Fruit fly (Drosophila melanogaster): ENCODE results near the gene CG14195.

CG14195 gene

dm6 chrX:19201630-19202029, 10.3 kb downstream of the CG14195 start, which contains the start of gene CG7990:
CG7990 (minus strand) TSS chrX:19201979.
- TF ChIP-seq sv (GFP tag; optimal IDR thresholded peaks at IDR 0.05) = no peak
- no peak for TF ChIP-seq ey (GFP tag; optimal IDR thresholded peaks at IDR 0.05)
- no peak for TF ChIP-seq rgr (GFP tag; optimal IDR thresholded peaks at IDR 0.05)
- no peak for TF ChIP-seq Abd-B (GFP tag; optimal IDR thresholded peaks at IDR 0.05)
- TF ChIP-seq CG9705 (GFP tag; optimal IDR thresholded peaks at IDR 0.05) = no peak
- no peak for TF ChIP-seq psq (GFP tag; optimal IDR thresholded peaks at IDR 0.05)
- TF ChIP-seq lola (GFP tag; optimal IDR thresholded peaks at IDR 0.05) = no peak
- TF ChIP-seq pan (optimal IDR thresholded peaks at IDR 0.05) = no peak
- no peak for TF ChIP-seq Hr78 (GFP tag; optimal IDR thresholded peaks at IDR 0.05)
- no peak for TF ChIP-seq Myc (optimal IDR thresholded peaks at IDR 0.05)
- TF ChIP-seq Rel (GFP tag; optimal IDR thresholded peaks at IDR 0.05) = no peak
- no peak for TF ChIP-seq Rel (tag; optimal IDR thresholded peaks at IDR 0.05)
- no peak for TF ChIP-seq HLH106 (tag; optimal IDR thresholded peaks at IDR 0.05)
- no peak for TF ChIP-seq Mio (GFP tag; optimal IDR thresholded peaks at IDR 0.05)

dm6 chrX:19193336-19193735, 18.5 kb downstream of the CG14195 start, which contains the start of the genes CG7914 and CG14194:
CG7914 (minus strand) TSS chrX:19193448.
CG14194 (plus strand) TSS chrX:19193555.
- TF ChIP-seq dsf (GFP tag; optimal IDR thresholded peaks at IDR 0.05; ENCODE audit: borderline replicate concordance) (no peak), Myc (optimal IDR thresholded peaks at IDR 0.05) (peak; percentile 69), HLH106 (tag; optimal IDR thresholded peaks at IDR 0.05) (peak; percentile 12)

dm6 chrX:19191597-19191996, 20.3 kb downstream of the CG14195 start:
- TF ChIP-seq dmrt93B (GFP tag; optimal IDR thresholded peaks at IDR 0.05) (no peak), Dfd (GFP tag; optimal IDR thresholded peaks at IDR 0.05) (peak; percentile 7)

- TF ChIP-seq woc (GFP tag; optimal IDR thresholded peaks at IDR 0.05) (no peak), Mio (GFP tag; optimal IDR thresholded peaks at IDR 0.05) (no peak), sage (GFP tag; optimal IDR thresholded peaks at IDR 0.05) (no peak)
Observed at dm6 chrX:19191050-19191449, 20.8 kb downstream of the CG14195 start.

- TF ChIP-seq HLH106 (tag; optimal IDR thresholded peaks at IDR 0.05) (no peak), CrebA (GFP tag; optimal IDR thresholded peaks at IDR 0.05; ENCODE audit: borderline replicate concordance) (no peak), ey (GFP tag; optimal IDR thresholded peaks at IDR 0.05) (no peak), N (GFP tag; optimal IDR thresholded peaks at IDR 0.05) (no peak), OdsH (GFP tag; optimal IDR thresholded peaks at IDR 0.05) (no peak), Abd-B (GFP tag; optimal IDR thresholded peaks at IDR 0.05) (no peak), dsf (GFP tag; optimal IDR thresholded peaks at IDR 0.05; ENCODE audit: borderline replicate concordance) (no peak), sage (GFP tag; optimal IDR thresholded peaks at IDR 0.05) (no peak), h (GFP tag; optimal IDR thresholded peaks at IDR 0.05) (no peak), lola (GFP tag; optimal IDR thresholded peaks at IDR 0.05) (no peak), Sp1 (GFP tag; optimal IDR thresholded peaks at IDR 0.05) (no peak), sv (GFP tag; optimal IDR thresholded peaks at IDR 0.05) (no peak), GATAd (GFP tag; optimal IDR thresholded peaks at IDR 0.05) (no peak)
Observed at dm6 chrX:19189903-19190302, 22.0 kb downstream of the CG14195 start, which contains the start of gene HP1D3csd. HP1D3csd (plus strand) TSS chrX:19190214.

- TF ChIP-seq ey (GFP tag; optimal IDR thresholded peaks at IDR 0.05) = peak; percentile 90
- no peak for TF ChIP-seq tai (GFP tag; optimal IDR thresholded peaks at IDR 0.05)
- no peak for TF ChIP-seq dmrt93B (GFP tag; optimal IDR thresholded peaks at IDR 0.05)
- TF ChIP-seq h (GFP tag; optimal IDR thresholded peaks at IDR 0.05) = peak; percentile 71
- TF ChIP-seq Hnf4 (GFP tag; optimal IDR thresholded peaks at IDR 0.05) = peak; percentile 77
- peak; percentile 66 for TF ChIP-seq psq (GFP tag; optimal IDR thresholded peaks at IDR 0.05)
- no peak for TF ChIP-seq Dfd (GFP tag; optimal IDR thresholded peaks at IDR 0.05)
- TF ChIP-seq CG32264 (GFP tag; optimal IDR thresholded peaks at IDR 0.05) = no peak
- TF ChIP-seq N (GFP tag; optimal IDR thresholded peaks at IDR 0.05) = no peak
- no peak for TF ChIP-seq Vsx2 (GFP tag; optimal IDR thresholded peaks at IDR 0.05; ENCODE audit: partially characterized antibody)
- TF ChIP-seq usp (GFP tag; optimal IDR thresholded peaks at IDR 0.05) = no peak
- no peak for TF ChIP-seq CrebA (GFP tag; optimal IDR thresholded peaks at IDR 0.05; ENCODE audit: borderline replicate concordance)
- TF ChIP-seq GATAd (GFP tag; optimal IDR thresholded peaks at IDR 0.05) = no peak
- peak; percentile 8 for TF ChIP-seq sv (GFP tag; optimal IDR thresholded peaks at IDR 0.05)
- TF ChIP-seq foxo (GFP tag; optimal IDR thresholded peaks at IDR 0.05) = peak; percentile 9 to 86
- TF ChIP-seq fru (GFP tag; optimal IDR thresholded peaks at IDR 0.05) = peak; percentile 87
- no peak for TF ChIP-seq Hr78 (GFP tag; optimal IDR thresholded peaks at IDR 0.05)
- no peak for TF ChIP-seq dl (GFP tag; optimal IDR thresholded peaks at IDR 0.05; ENCODE audit: insufficient read depth in 1 of 2, partially characterized antibody in 2 of 2)
- TF ChIP-seq Myc (optimal IDR thresholded peaks at IDR 0.05) = no peak
- TF ChIP-seq dsf (GFP tag; optimal IDR thresholded peaks at IDR 0.05; ENCODE audit: borderline replicate concordance) = no peak
- TF ChIP-seq Rel (GFP tag; optimal IDR thresholded peaks at IDR 0.05) = peak; percentile 31
- peak; percentile 98 for TF ChIP-seq Rel (tag; optimal IDR thresholded peaks at IDR 0.05)
- TF ChIP-seq Dif (GFP tag; optimal IDR thresholded peaks at IDR 0.05; ENCODE audit: partially characterized antibody) = peak; percentile 16
- TF ChIP-seq Jra (GFP tag; optimal IDR thresholded peaks at IDR 0.05) = peak; percentile 65
- peak; percentile 82 for TF ChIP-seq rgr (GFP tag; optimal IDR thresholded peaks at IDR 0.05)
- peak; percentile 67 for TF ChIP-seq Sp1 (GFP tag; optimal IDR thresholded peaks at IDR 0.05)
- no peak for TF ChIP-seq CG9705 (GFP tag; optimal IDR thresholded peaks at IDR 0.05)
- TF ChIP-seq brk (GFP tag; optimal IDR thresholded peaks at IDR 0.05) = no peak
- TF ChIP-seq br (GFP tag; optimal IDR thresholded peaks at IDR 0.05) = peak; percentile 83
Observed at dm6 chrX:19187624-19188085, 24.2 kb downstream of the CG14195 start, which contains the start of gene Mec2. Mec2 (plus strand) TSS chrX:19188035.

Measured in whole organism, wandering third instar larva.